Fruit fly (Drosophila melanogaster) whole organism, prepupa: ENCODE measurements around the gene CG4586.

Experiments
- CG10631 ChIP-seq: fragments of 200-800 bp; sonication (Bioruptor generic); optimal IDR thresholded peaks from 2 replicates; lab custom pipeline; 2016; ENCODE audit warnings: missing biosample characterization, missing genetic modification characterization
- CG11902 ChIP-seq: fragments of 200-800 bp; sonication (Bioruptor generic); optimal IDR thresholded peaks from 3 replicates; lab custom pipeline; 2016; ENCODE audit warnings: missing biosample characterization, missing genetic modification characterization
- CG6163 ChIP-seq: fragments of 200-800 bp; sonication (Bioruptor generic); IDR thresholded peaks from 3 replicates; pipeline ENCODE4 v1.3.6; 2022; ENCODE audit warnings: missing biosample characterization, missing genetic modification characterization
- CG6854 ChIP-seq: fragments of 200-800 bp; sonication (Bioruptor generic); optimal IDR thresholded peaks from 2 replicates; lab custom pipeline; 2017; ENCODE audit warnings: missing biosample characterization, mild to moderate bottlenecking, missing genetic modification characterization
- Hr4 ChIP-seq: fragments of 200-800 bp; sonication (Bioruptor generic); optimal IDR thresholded peaks from 3 replicates; lab custom pipeline; 2016; ENCODE audit warnings: missing biosample characterization, missing genetic modification characterization
- OdsH ChIP-seq: fragments of 200-800 bp; sonication (Bioruptor generic); optimal IDR thresholded peaks from 3 replicates; lab custom pipeline; 2016; ENCODE audit warnings: missing biosample characterization, missing genetic modification characterization
- Sox15 ChIP-seq: fragments of 200-800 bp; sonication (Bioruptor generic); optimal IDR thresholded peaks from 3 replicates; lab custom pipeline; 2016; ENCODE audit warnings: missing biosample characterization, missing genetic modification characterization
- svp ChIP-seq: fragments of 200-800 bp; sonication (Bioruptor generic); peaks from one replicate; lab custom pipeline; 2016; ENCODE audit warnings: missing biosample characterization, missing genetic modification characterization

DNA sequence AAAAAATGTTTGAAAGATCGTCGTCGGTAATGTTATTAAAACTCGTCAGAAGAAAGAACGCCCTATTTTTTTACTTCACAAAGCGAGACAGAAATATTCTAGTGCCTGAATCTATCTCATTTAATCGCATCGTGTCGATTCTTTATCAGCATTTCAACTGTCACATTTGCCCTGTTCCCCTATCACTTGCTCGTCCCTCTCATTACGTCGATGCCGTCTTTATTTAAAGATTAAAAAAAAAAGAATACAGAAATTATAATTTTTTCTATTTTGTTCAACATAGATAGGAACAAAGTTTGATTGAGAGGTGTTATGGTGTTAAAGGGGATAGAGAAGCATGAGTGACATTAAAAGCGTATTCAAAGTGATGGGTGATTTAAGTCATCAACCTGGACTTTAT is 18.4 kb downstream of the CG4586 start:
- TF ChIP-seq Hr4 (GFP tag; lab: Kevin White, UChicago) (no peak), CG6854 (no peak), svp (peak; percentile 91), Sox15 (no peak), CG11902 (no peak), CG6163 (no peak), CG10631 (GFP tag; lab: Kevin White, UChicago) (no peak), OdsH (GFP tag; lab: Kevin White, UChicago) (no peak)
